Worm (Caenorhabditis elegans) whole organism, L4/young adult: ENCODE measurements around the gene hmg-12.

Experiments used
- dao-5 ChIP-seq: sonication (generic microtip); optimal IDR thresholded peaks from 2 replicates; lab custom pipeline; 2016; ENCODE audit warnings: missing genotype, missing genetic modification characterization, moderate library complexity, missing compliant biosample characterization
- him-1 ChIP-seq: sonication (generic microtip); optimal IDR thresholded peaks from 2 replicates; lab custom pipeline; 2016; ENCODE audit warnings: missing genotype, missing genetic modification reagents, missing genetic modification characterization, missing compliant biosample characterization

ce11 chrII:11922757-11923538 lies 6.6 kb downstream of the hmg-12 start:
- TF ChIP-seq him-1 (tag; lab: Kevin White, UChicago) (no peak), dao-5 (tag; lab: Kevin White, UChicago) (no peak)
